Worm (Caenorhabditis elegans): ENCODE data around the gene nhr-45.

- TF ChIP-seq fkh-10 (GFP tag; optimal IDR thresholded peaks at IDR 0.05): no peak
- TF ChIP-seq unc-62 (GFP tag; optimal IDR thresholded peaks at IDR 0.05): no peak
- TF ChIP-seq ztf-11 (tag; optimal IDR thresholded peaks at IDR 0.05): no peak
- no peak for TF ChIP-seq lin-15B (tag; optimal IDR thresholded peaks at IDR 0.05)
- no peak for TF ChIP-seq skn-1 (tag; optimal IDR thresholded peaks at IDR 0.05)
- no peak for TF ChIP-seq ceh-82 (tag; optimal IDR thresholded peaks at IDR 0.05)
- TF ChIP-seq egl-27 (tag; optimal IDR thresholded peaks at IDR 0.05): no peak
- no peak for TF ChIP-seq unc-39 (tag; optimal IDR thresholded peaks at IDR 0.05)
- TF ChIP-seq lin-39 (tag; optimal IDR thresholded peaks at IDR 0.05): no peak
- no peak for TF ChIP-seq ama-1 (optimal IDR thresholded peaks at IDR 0.05)
- TF ChIP-seq snpc-4 (tag; optimal IDR thresholded peaks at IDR 0.05): no peak
- TF ChIP-seq ztf-4 (tag; optimal IDR thresholded peaks at IDR 0.05): no peak
- no peak for TF ChIP-seq nhr-12 (tag; optimal IDR thresholded peaks at IDR 0.05)
- TF ChIP-seq nhr-76 (tag; optimal IDR thresholded peaks at IDR 0.05): no peak
Observed at ce11 chrX:4682616-4683015, 22.5 kb upstream of the nhr-45 start, which contains the start of gene K02G10.15.

All from whole organism, L3 larva.